Worm (Caenorhabditis elegans): ENCODE measurements around the gene C08B6.8.

ce11 chrV:10191242-10191641, 56.8 kb downstream of the C08B6.8 start:
- TF ChIP-seq blmp-1 (tag; optimal IDR thresholded peaks at IDR 0.05) (no peak), fkh-8 (tag; optimal IDR thresholded peaks at IDR 0.05) (no peak), lsy-2 (tag; optimal IDR thresholded peaks at IDR 0.05) (no peak), aly-2 (tag; optimal IDR thresholded peaks at IDR 0.05) (no peak), nhr-76 (tag; optimal IDR thresholded peaks at IDR 0.05) (no peak), lin-13 (GFP tag; optimal IDR thresholded peaks at IDR 0.05) (no peak), dpl-1 (GFP tag; optimal IDR thresholded peaks at IDR 0.05) (no peak), fkh-4 (tag; optimal IDR thresholded peaks at IDR 0.05; ENCODE audit: borderline replicate concordance) (no peak), lin-15B (tag; optimal IDR thresholded peaks at IDR 0.05) (no peak), lin-39 (tag; optimal IDR thresholded peaks at IDR 0.05) (no peak), isw-1 (GFP tag; IDR thresholded peaks at IDR 0.05) (no peak)

Data from whole organism, L1 larva.